Worm (Caenorhabditis elegans) whole organism, L4 larva: ENCODE data around the gene irld-55.

Experiments used
- F37D6.2 ChIP-seq: sonication (generic microtip); optimal IDR thresholded peaks from 2 replicates; lab custom pipeline; 2016; ENCODE audit warnings: mild to moderate bottlenecking, missing genetic modification characterization, missing compliant biosample characterization
- F44E2.7 ChIP-seq: fragments of 200-800 bp; sonication (Bioruptor generic); IDR thresholded peaks from 2 replicates; pipeline ENCODE4 v2.1.2; 2022; ENCODE audit warnings: missing genetic modification characterization, missing compliant biosample characterization
- Y105C5A.15 ChIP-seq: fragments of 200-800 bp; sonication (Bioruptor generic); IDR thresholded peaks from 2 replicates; pipeline ENCODE4 v1.3.6; 2022; ENCODE audit warnings: missing genetic modification characterization, missing compliant biosample characterization
- Y48G9A.11 ChIP-seq: fragments of 200-800 bp; sonication (Bioruptor generic); IDR thresholded peaks from 2 replicates; pipeline ENCODE4 v1.3.6; 2022; ENCODE audit warnings: missing genetic modification reagents, missing genetic modification characterization, missing compliant biosample characterization
- Y75B8A.6 ChIP-seq: fragments of 200-800 bp; sonication (Bioruptor generic); IDR thresholded peaks from 2 replicates; pipeline ENCODE4 v1.3.6; 2022; ENCODE audit warnings: missing genetic modification reagents, missing genetic modification characterization, missing compliant biosample characterization
- ceh-20 ChIP-seq: fragments of 200-800 bp; sonication (Bioruptor generic); IDR thresholded peaks from 2 replicates; pipeline ENCODE4 v1.3.6; 2022; ENCODE audit warnings: missing genetic modification reagents, missing genetic modification characterization, missing compliant biosample characterization
- ceh-44 ChIP-seq: fragments of 200-800 bp; sonication (Bioruptor generic); IDR thresholded peaks from 2 replicates; pipeline ENCODE4 v1.3.6; 2022; ENCODE audit warnings: missing genetic modification reagents, missing genetic modification characterization, missing compliant biosample characterization
- ceh-82 ChIP-seq: sonication (generic microtip); optimal IDR thresholded peaks from 2 replicates; lab custom pipeline; 2017; ENCODE audit warnings: missing biosample characterization, missing genetic modification characterization
- ces-1 ChIP-seq: fragments of 150-350 bp; sonication (generic microtip); optimal IDR thresholded peaks from 4 replicates; lab custom pipeline; 2014; ENCODE audit warnings: missing biosample characterization, missing genetic modification reagents, missing genetic modification characterization
- cey-2 ChIP-seq: sonication (generic microtip); optimal IDR thresholded peaks from 3 replicates; lab custom pipeline; 2017; ENCODE audit warnings: missing genetic modification characterization, mild to moderate bottlenecking, missing compliant biosample characterization, antibody characterized with exemption, borderline replicate concordance; ENCODE audit not compliant: insufficient read depth
- daf-12 ChIP-seq: fragments of 150-350 bp; optimal IDR thresholded peaks from 2 replicates; lab custom pipeline; 2014; ENCODE audit warnings: missing biosample characterization, missing genetic modification reagents, missing genetic modification characterization
- daf-19 ChIP-seq: fragments of 200-800 bp; sonication (Bioruptor generic); conservative IDR thresholded peaks from 2 replicates; pipeline ENCODE4 v1.3.6; 2022; ENCODE audit warnings: missing genetic modification characterization, missing compliant biosample characterization
- dmd-6 ChIP-seq: fragments of 200-800 bp; sonication (Bioruptor generic); IDR thresholded peaks from 2 replicates; pipeline ENCODE4 v1.3.6; 2022; ENCODE audit warnings: missing genetic modification reagents, missing genetic modification characterization, missing compliant biosample characterization
- dmd-8 ChIP-seq: fragments of 200-800 bp; sonication (Bioruptor generic); IDR thresholded peaks from 2 replicates; pipeline ENCODE4 v1.3.6; 2022; ENCODE audit warnings: missing genetic modification characterization, missing compliant biosample characterization
- dmd-9 ChIP-seq: fragments of 200-800 bp; sonication (Bioruptor generic); IDR thresholded peaks from 2 replicates; pipeline ENCODE4 v1.3.6; 2022; ENCODE audit warnings: missing genetic modification reagents, missing genetic modification characterization, missing compliant biosample characterization
- dve-1 ChIP-seq: sonication (generic microtip); optimal IDR thresholded peaks from 2 replicates; lab custom pipeline; 2017; ENCODE audit warnings: antibody characterized with exemption, mild to moderate bottlenecking, missing genetic modification characterization, missing compliant biosample characterization; ENCODE audit not compliant: insufficient read depth
- egl-43 ChIP-seq: fragments of 200-800 bp; sonication (Bioruptor generic); IDR thresholded peaks from 2 replicates; pipeline ENCODE4 v1.3.6; 2022; ENCODE audit warnings: missing genetic modification reagents, missing genetic modification characterization, missing compliant biosample characterization
- gei-8 ChIP-seq: fragments of 200-800 bp; sonication (Bioruptor generic); optimal IDR thresholded peaks from 2 replicates; lab custom pipeline; 2018; ENCODE audit warnings: mild to moderate bottlenecking, missing genetic modification characterization, missing compliant biosample characterization
- lim-7 ChIP-seq: fragments of 200-800 bp; sonication (Bioruptor generic); IDR thresholded peaks from 2 replicates; pipeline ENCODE4 v1.3.6; 2022; ENCODE audit warnings: missing genetic modification characterization, missing compliant biosample characterization
- lin-15B ChIP-seq: fragments of 150-350 bp; sonication (generic microtip); optimal IDR thresholded peaks from 3 replicates; lab custom pipeline; 2014; ENCODE audit warnings: missing biosample characterization, missing genetic modification characterization
- lin-29 ChIP-seq: fragments of 200-800 bp; sonication (Bioruptor generic); IDR thresholded peaks from 2 replicates; pipeline ENCODE4 v1.3.6; 2022; ENCODE audit warnings: missing genetic modification reagents, missing genetic modification characterization, missing compliant biosample characterization
- lin-38 ChIP-seq: fragments of 200-800 bp; sonication (Bioruptor generic); IDR thresholded peaks from 2 replicates; pipeline ENCODE4 v1.3.6; 2022; ENCODE audit warnings: missing genetic modification reagents, missing genetic modification characterization, missing compliant biosample characterization
- lir-3 ChIP-seq: sonication (generic microtip); optimal IDR thresholded peaks from 2 replicates; lab custom pipeline; 2016; ENCODE audit warnings: mild to moderate bottlenecking, missing genetic modification characterization, missing compliant biosample characterization
- mxl-3 ChIP-seq: fragments of 200-800 bp; sonication (Bioruptor generic); optimal IDR thresholded peaks from 2 replicates; lab custom pipeline; 2018; ENCODE audit warnings: mild to moderate bottlenecking, missing genetic modification characterization, missing compliant biosample characterization
- nhr-28 ChIP-seq: fragments of 150-350 bp; optimal IDR thresholded peaks from 2 replicates; lab custom pipeline; 2014; ENCODE audit warnings: missing biosample characterization, missing genetic modification characterization
- nhr-41 ChIP-seq: fragments of 200-800 bp; sonication (Bioruptor generic); IDR thresholded peaks from 2 replicates; pipeline ENCODE4 v1.3.6; 2022; ENCODE audit warnings: missing genetic modification reagents, missing genetic modification characterization, missing compliant biosample characterization
- nhr-48 ChIP-seq: sonication (generic microtip); optimal IDR thresholded peaks from 2 replicates; lab custom pipeline; 2016; ENCODE audit warnings: mild to moderate bottlenecking, missing genetic modification characterization, missing compliant biosample characterization
- nhr-6 ChIP-seq: fragments of 150-350 bp; optimal IDR thresholded peaks from 2 replicates; lab custom pipeline; 2014; ENCODE audit warnings: missing biosample characterization, missing genetic modification characterization
- nhr-76 ChIP-seq: fragments of 150-350 bp; optimal IDR thresholded peaks from 2 replicates; lab custom pipeline; 2014; ENCODE audit warnings: missing biosample characterization, missing genetic modification characterization
- php-3 ChIP-seq: fragments of 200-800 bp; sonication (Bioruptor generic); IDR thresholded peaks from 2 replicates; pipeline ENCODE4 v1.3.6; 2022; ENCODE audit warnings: missing genetic modification reagents, missing genetic modification characterization, missing compliant biosample characterization
- pqm-1 ChIP-seq: sonication (generic microtip); optimal IDR thresholded peaks from 2 replicates; lab custom pipeline; 2017; ENCODE audit warnings: missing biosample characterization, missing genetic modification characterization
- rbr-2 ChIP-seq: sonication (generic microtip); optimal IDR thresholded peaks from 2 replicates; lab custom pipeline; 2016; ENCODE audit warnings: missing genotype, missing genetic modification characterization, missing compliant biosample characterization
- skn-1 ChIP-seq: fragments of 150-350 bp; optimal IDR thresholded peaks from 2 replicates; lab custom pipeline; 2014; ENCODE audit warnings: missing biosample characterization, missing genetic modification characterization
- snpc-1.2 ChIP-seq: fragments of 200-800 bp; sonication (Bioruptor generic); IDR thresholded peaks from 2 replicates; pipeline ENCODE4 v1.3.6; 2022; ENCODE audit warnings: missing genetic modification reagents, missing genetic modification characterization, missing compliant biosample characterization
- spr-1 ChIP-seq: sonication (generic microtip); optimal IDR thresholded peaks from 2 replicates; lab custom pipeline; 2016; ENCODE audit warnings: mild to moderate bottlenecking, missing genetic modification characterization, missing compliant biosample characterization
- spr-3 ChIP-seq: fragments of 200-800 bp; sonication (Bioruptor generic); optimal IDR thresholded peaks from 2 replicates; lab custom pipeline; 2018; ENCODE audit warnings: mild to moderate bottlenecking, missing genetic modification characterization, missing compliant biosample characterization
- tag-97 ChIP-seq: fragments of 200-800 bp; sonication (Bioruptor generic); IDR thresholded peaks from 2 replicates; pipeline ENCODE4 v1.3.6; 2022; ENCODE audit warnings: missing genetic modification characterization, missing compliant biosample characterization
- tra-1 ChIP-seq: fragments of 200-800 bp; sonication (Bioruptor generic); IDR thresholded peaks from 2 replicates; pipeline ENCODE4 v1.3.6; 2022; ENCODE audit warnings: missing genetic modification reagents, missing genetic modification characterization, missing compliant biosample characterization
- unc-62 ChIP-seq, 3 experiments: fragments of 150-350 bp in 1 of 3; sonication (generic microtip); optimal IDR thresholded peaks in 2 of 3; peaks in 1 of 3; 1 replicate in 1 of 3; 2 replicates in 2 of 3; lab custom pipeline; 2014 to 2017; ENCODE audit warnings: missing biosample characterization in 3 of 3, missing genetic modification characterization in 3 of 3, missing genetic modification reagents in 3 of 3, missing genotype in 1 of 3
- ztf-11 ChIP-seq: fragments of 150-350 bp; optimal IDR thresholded peaks from 2 replicates; lab custom pipeline; 2014; ENCODE audit warnings: missing biosample characterization, missing genetic modification characterization

irld-55 gene

ce11 chrIV:14070992-14071289, 50.9 kb downstream of the irld-55 start (continued):
- no peak for TF ChIP-seq lin-29 (GFP tag; lab: Robert Waterston, UW)
- TF ChIP-seq nhr-41 (GFP tag; lab: Robert Waterston, UW) = no peak
- no peak for TF ChIP-seq Y75B8A.6 (GFP tag; lab: Robert Waterston, UW)
- peak; percentile 37; the same call in 1 of the 2 replicates for TF ChIP-seq ceh-20 (GFP tag; lab: Robert Waterston, UW)
- peak; percentile 91 for TF ChIP-seq lin-38 (GFP tag; lab: Robert Waterston, UW)
- TF ChIP-seq spr-3 (GFP tag; lab: Kevin White, UChicago) = no peak
- peak; percentile 43; the same call in 1 of the 2 replicates for TF ChIP-seq ceh-44 (GFP tag; lab: Robert Waterston, UW)
- no peak for TF ChIP-seq pqm-1 (tag; lab: Kevin White, UChicago)
- no peak for TF ChIP-seq nhr-76 (tag; lab: Kevin White, UChicago)
- TF ChIP-seq nhr-28 (tag; lab: Kevin White, UChicago) = peak; percentile 69
- 0 out of 2 replicates have a peak, but pooled peaks have one; percentile 40 for TF ChIP-seq dmd-6 (GFP tag; lab: Robert Waterston, UW)
- no peak for TF ChIP-seq tag-97 (GFP tag; lab: Robert Waterston, UW)
- TF ChIP-seq dmd-8 (GFP tag; lab: Robert Waterston, UW) = no peak
- no peak for TF ChIP-seq lir-3
- peak; percentile 78 for TF ChIP-seq nhr-6
- peak; percentile 7 for TF ChIP-seq spr-1 (tag; lab: Kevin White, UChicago)
- no peak for TF ChIP-seq tra-1 (GFP tag; lab: Robert Waterston, UW)
- TF ChIP-seq gei-8 = no peak
- TF ChIP-seq daf-19 (GFP tag; lab: Robert Waterston, UW) = no peak
- peak; percentile 16 for TF ChIP-seq skn-1
- TF ChIP-seq F44E2.7 (GFP tag; lab: Robert Waterston, UW) = no peak
- TF ChIP-seq rbr-2 (tag; lab: Kevin White, UChicago) = peak; percentile 56
- no peak for TF ChIP-seq php-3 (GFP tag; lab: Robert Waterston, UW)
- TF ChIP-seq Y48G9A.11 (GFP tag; lab: Robert Waterston, UW) = peak; percentile 65
- no peak for TF ChIP-seq ztf-11 (tag; lab: Kevin White, UChicago)
- TF ChIP-seq lim-7 (GFP tag; lab: Robert Waterston, UW) = no peak
- peak in 1 of 2 experiments; percentile 99 for TF ChIP-seq unc-62 (GFP tag; optimal IDR thresholded peaks at IDR 0.05 in 1 of 2; lab: Kevin White, UChicago)
- TF ChIP-seq unc-62 (tag; optimal IDR thresholded peaks at IDR 0.05; lab: Kevin White, UChicago) = no peak
- TF ChIP-seq daf-12 (tag; lab: Kevin White, UChicago) = no peak
- TF ChIP-seq dve-1 (tag; lab: Kevin White, UChicago) = peak; percentile 81
- TF ChIP-seq cey-2 (tag; lab: Kevin White, UChicago) = no peak
- no peak for TF ChIP-seq ceh-82 (tag; lab: Kevin White, UChicago)
- TF ChIP-seq lin-15B = peak; percentile 69
- TF ChIP-seq mxl-3 = peak; percentile 30
- no peak for TF ChIP-seq nhr-48
- no peak for TF ChIP-seq ces-1 (GFP tag; lab: Kevin White, UChicago)
- TF ChIP-seq F37D6.2 = peak; percentile 49

ce11 chrIV:14071466-14071865, 51.5 kb downstream of the irld-55 start, which contains the start of gene ccar-1:
TSS of gene ccar-1 (plus strand) at chrIV:14071548.
- TF ChIP-seq egl-43 (GFP tag; lab: Robert Waterston, UW) (peak; percentile 43; the same call in 1 of the 2 replicates), dmd-9 (GFP tag; lab: Robert Waterston, UW) (peak; percentile 59; the same call in 1 of the 2 replicates), Y105C5A.15 (GFP tag; lab: Robert Waterston, UW) (0 out of 2 replicates have a peak, but pooled peaks have one; percentile 62), Y75B8A.6 (GFP tag; lab: Robert Waterston, UW) (no peak), snpc-1.2 (GFP tag; lab: Robert Waterston, UW) (peak; percentile 60)
